Worm (Caenorhabditis elegans) whole organism, mixed stage, embryonic: Measurements from ENCODE around the gene ZK1127.4.

Experiments used
- blmp-1 ChIP-seq: fragments of 150-350 bp; optimal IDR thresholded peaks from 2 replicates; lab custom pipeline; 2014; ENCODE audit warnings: missing biosample characterization, missing genetic modification characterization
- ceh-39 ChIP-seq: fragments of 150-350 bp; optimal IDR thresholded peaks from 2 replicates; lab custom pipeline; 2014; ENCODE audit warnings: missing biosample characterization, missing genetic modification characterization
- ham-2 ChIP-seq: fragments of 200-800 bp; sonication (Bioruptor generic); optimal IDR thresholded peaks from 2 replicates; lab custom pipeline; 2018; ENCODE audit warnings: mild to moderate bottlenecking, missing genetic modification characterization, missing compliant biosample characterization
- lsy-2 ChIP-seq: fragments of 150-350 bp; optimal IDR thresholded peaks from 2 replicates; lab custom pipeline; 2014; ENCODE audit warnings: missing biosample characterization, missing genetic modification characterization
- nhr-237 ChIP-seq: fragments of 150-350 bp; optimal IDR thresholded peaks from 2 replicates; lab custom pipeline; 2014; ENCODE audit warnings: missing biosample characterization, missing genetic modification characterization
- nhr-76 ChIP-seq: sonication (generic microtip); optimal IDR thresholded peaks from 2 replicates; lab custom pipeline; 2017; ENCODE audit warnings: missing biosample characterization, missing genetic modification characterization
- snpc-4 ChIP-seq: fragments of 150-350 bp; optimal IDR thresholded peaks from 2 replicates; lab custom pipeline; 2014; ENCODE audit warnings: missing biosample characterization, missing genetic modification characterization
- sptf-1 ChIP-seq: sonication (generic microtip); optimal IDR thresholded peaks from 2 replicates; lab custom pipeline; 2017; ENCODE audit warnings: mild to moderate bottlenecking, missing genetic modification characterization, moderate library complexity, missing compliant biosample characterization
- unc-120 ChIP-seq: sonication (generic microtip); optimal IDR thresholded peaks from 2 replicates; lab custom pipeline; 2017; ENCODE audit warnings: missing genetic modification characterization, missing compliant biosample characterization; ENCODE audit not compliant: poor library complexity, severe bottlenecking
- ztf-11 ChIP-seq: fragments of 150-350 bp; optimal IDR thresholded peaks from 2 replicates; lab custom pipeline; 2014; ENCODE audit warnings: missing biosample characterization, missing genetic modification characterization

- no peak for TF ChIP-seq lsy-2 (tag; lab: Kevin White, UChicago)
- TF ChIP-seq ceh-39 (tag; lab: Kevin White, UChicago) = no peak
- TF ChIP-seq ham-2 (GFP tag; lab: Kevin White, UChicago) = no peak
- no peak for TF ChIP-seq sptf-1 (tag; lab: Kevin White, UChicago)
- TF ChIP-seq ztf-11 = no peak
- TF ChIP-seq snpc-4 (tag; lab: Kevin White, UChicago) = no peak
- TF ChIP-seq unc-120 (tag; lab: Kevin White, UChicago) = no peak
- TF ChIP-seq nhr-237 (tag; lab: Kevin White, UChicago) = no peak
- peak; percentile 50 for TF ChIP-seq blmp-1 (tag; lab: Kevin White, UChicago)
- no peak for TF ChIP-seq nhr-76 (tag; lab: Kevin White, UChicago)
These were observed 5.6 kb downstream of the ZK1127.4 start for ce11 chrII:7059274-7059757.
